Comparison of ENCODE assay signal across 1 fruit fly cellular context in the genomic region with DNA sequence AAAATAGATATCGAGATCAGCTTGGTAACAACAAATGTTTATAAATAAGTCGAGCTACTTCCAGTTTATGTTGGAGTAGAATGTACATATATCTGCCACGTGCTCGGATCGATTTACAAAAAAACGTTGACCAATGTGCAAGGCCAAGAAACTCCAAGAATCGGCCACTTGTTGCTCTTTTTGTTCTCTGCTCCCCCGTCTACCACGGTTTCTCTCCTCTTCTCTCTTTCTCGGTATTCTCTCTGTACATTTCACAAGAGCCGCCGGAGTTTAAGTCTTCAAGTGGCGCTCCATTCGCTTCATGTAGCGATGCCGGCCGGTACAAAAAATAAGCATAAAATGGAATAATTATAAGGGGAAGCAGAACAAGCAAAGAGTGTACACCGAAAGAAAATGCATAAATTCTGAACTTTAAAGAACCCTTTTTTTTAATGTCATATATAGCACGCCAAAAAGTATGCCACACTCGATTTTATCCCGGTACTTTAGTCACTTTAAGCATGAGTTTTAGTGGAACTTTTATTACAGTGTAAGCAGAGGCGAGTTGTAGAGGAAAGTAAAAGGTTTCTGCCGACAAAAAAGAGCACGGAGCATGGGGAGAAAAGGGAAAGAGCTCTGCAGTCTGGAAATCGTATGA.
A peak's percentile ranks its signal among the peaks of the same experiment; 100 is the strongest.
TF ChIP-seq lines count a peak whose summit lies in the region.

No protein-coding gene starts in this region.

TF ChIP-seq in whole organism, embryonic, 481 proteins besides CTCF, POLR2A, EP300 and RAD21 (continued from another document):
- peak; percentile 69; the same call in 1 of the 3 replicates for TF ChIP-seq CG11560 (tag; IDR thresholded peaks at IDR 0.05; lab: Robert Waterston, UW)
- TF ChIP-seq HLHmδ (GFP tag; optimal IDR thresholded peaks at IDR 0.05; lab: Kevin White, UChicago), result no peak
- TF ChIP-seq CG2129 (GFP tag; IDR thresholded peaks at IDR 0.05; lab: Robert Waterston, UW; ENCODE audit: partially characterized antibody), result no peak
- peak; percentile 92 for TF ChIP-seq CG12391 (tag; optimal IDR thresholded peaks at IDR 0.05; lab: Kevin White, UChicago)
- peak; percentile 84 for TF ChIP-seq CG11723 (GFP tag; optimal IDR thresholded peaks at IDR 0.05; lab: Kevin White, UChicago)
- TF ChIP-seq NK7.1 (GFP tag; optimal IDR thresholded peaks at IDR 0.05; lab: Kevin White, UChicago), result peak; percentile 90
- TF ChIP-seq CG7786 (GFP tag; optimal IDR thresholded peaks at IDR 0.05; lab: Kevin White, UChicago), result peak; percentile 93
- TF ChIP-seq CG18599 (GFP tag; optimal IDR thresholded peaks at IDR 0.05; lab: Kevin White, UChicago), result peak; percentile 89
- TF ChIP-seq slou (GFP tag; optimal IDR thresholded peaks at IDR 0.05; lab: Kevin White, UChicago), result peak; percentile 73
- TF ChIP-seq Hey (tag; optimal IDR thresholded peaks at IDR 0.05; lab: Kevin White, UChicago), result no peak
- no peak for TF ChIP-seq Bgb (GFP tag; IDR thresholded peaks at IDR 0.05; lab: Robert Waterston, UW; ENCODE audit: partially characterized antibody)
- peak; percentile 90 for TF ChIP-seq CG12071 (GFP tag; optimal IDR thresholded peaks at IDR 0.05; lab: Kevin White, UChicago)
- no peak for TF ChIP-seq BEAF-32 (GFP tag; optimal IDR thresholded peaks at IDR 0.05; lab: Kevin White, UChicago)
- TF ChIP-seq CG32767 (GFP tag; IDR thresholded peaks at IDR 0.05; lab: Robert Waterston, UW), result peak; percentile 90
- peak; percentile 91 for TF ChIP-seq lilli (GFP tag; optimal IDR thresholded peaks at IDR 0.05; lab: Kevin White, UChicago)
